Fruit fly (Drosophila melanogaster) whole organism, embryonic: ENCODE measurements around the gene ple.

Experiments used
- Awh ChIP-seq: fragments of 200-800 bp; sonication (Bioruptor generic); IDR thresholded peaks from 2 replicates; pipeline ENCODE4, ENCODE4 v1.3.6; 2022; ENCODE audit warnings: missing biosample characterization, missing genetic modification characterization
- HLHmδ ChIP-seq: fragments of 200-800 bp; sonication (Bioruptor generic); optimal IDR thresholded peaks from 2 replicates; lab custom pipeline; 2018; ENCODE audit warnings: missing biosample characterization, mild to moderate bottlenecking, missing genetic modification characterization, moderate library complexity
- da ChIP-seq: fragments of 200-800 bp; sonication (Bioruptor generic); optimal IDR thresholded peaks from 2 replicates; lab custom pipeline; 2016; ENCODE audit warnings: missing biosample characterization, missing genetic modification characterization
- h ChIP-seq: fragments of >200 bp; optimal IDR thresholded peaks from 2 replicates; lab custom pipeline; 2017

dm6 chr3L:6719392-6719889, at the start of gene ple:
- no peak for TF ChIP-seq da
- no peak for TF ChIP-seq HLHmδ (GFP tag; lab: Kevin White, UChicago)
- TF ChIP-seq h (lab: Kevin White, UChicago), result no peak
- TF ChIP-seq Awh (GFP tag; lab: Robert Waterston, UW), result no peak
